Fruit fly (Drosophila melanogaster): ENCODE data around the gene CG14089.
A peak's percentile ranks its signal among the peaks of the same experiment; 100 is the strongest.

Gene CG14089

DNA sequence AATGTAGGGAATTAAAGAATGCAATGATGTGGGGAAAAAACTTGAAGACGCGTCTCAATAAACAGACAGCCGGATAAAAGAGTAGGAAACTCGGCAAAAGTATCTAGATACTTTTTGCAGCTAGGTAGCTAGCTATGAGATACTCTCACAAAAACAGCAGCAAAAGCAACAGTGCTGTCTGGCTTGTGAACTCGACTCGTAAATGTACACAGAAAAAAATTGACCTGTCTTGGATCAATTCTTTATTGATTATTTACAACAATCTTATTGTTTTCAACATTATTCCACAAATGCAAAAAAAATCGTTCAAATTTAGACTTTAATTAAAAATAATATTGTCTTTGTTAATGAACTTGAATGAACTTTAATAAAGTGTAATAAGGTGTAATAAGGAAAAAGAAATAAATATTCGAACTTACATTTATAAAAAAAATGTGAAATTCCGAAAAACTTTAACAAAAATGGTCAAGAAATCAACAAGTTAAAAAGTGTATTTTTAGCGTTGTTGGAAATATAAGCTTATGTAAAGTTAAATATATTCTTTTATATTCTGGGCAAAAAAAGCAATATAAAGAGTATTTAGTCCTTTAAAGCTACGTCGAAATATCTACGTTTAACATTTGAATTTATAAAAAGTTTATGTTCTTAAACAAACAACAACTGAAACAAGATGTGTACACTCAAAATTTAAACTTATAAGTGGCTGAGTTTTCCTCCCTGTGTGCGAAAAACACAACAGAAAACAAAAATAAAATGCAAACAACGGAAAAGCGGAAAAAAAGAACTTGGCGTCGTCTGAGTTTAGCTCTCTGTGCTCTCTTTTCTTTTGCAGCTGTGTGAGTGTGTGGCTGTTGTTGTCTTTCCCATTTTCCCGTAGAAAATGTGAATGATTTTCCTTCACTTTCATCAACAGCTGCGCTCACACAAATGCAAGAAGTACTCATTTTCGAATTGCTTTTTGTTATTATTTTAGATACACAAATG is 46.5 kb downstream of the CG14089 start (continued):
- TF ChIP-seq CG10654 (GFP tag; optimal IDR thresholded peaks at IDR 0.05): no peak
- no peak for TF ChIP-seq trh (GFP tag; optimal IDR thresholded peaks at IDR 0.05)
- no peak for TF ChIP-seq CG15514 (GFP tag; optimal IDR thresholded peaks at IDR 0.05)
- 0 out of 3 replicates have a peak, but pooled peaks have one; percentile 8 for TF ChIP-seq CG11695 (GFP tag; IDR thresholded peaks at IDR 0.05)
- TF ChIP-seq ap (GFP tag; IDR thresholded peaks at IDR 0.05): no peak
- TF ChIP-seq ATbp (GFP tag; optimal IDR thresholded peaks at IDR 0.05): no peak
- TF ChIP-seq CG7556 (GFP tag; optimal IDR thresholded peaks at IDR 0.05): peak; percentile 31
- TF ChIP-seq slbo (GFP tag; IDR thresholded peaks at IDR 0.05): no peak
- TF ChIP-seq Camta (GFP tag; optimal IDR thresholded peaks at IDR 0.05): no peak
- no peak for TF ChIP-seq stc (GFP tag; IDR thresholded peaks at IDR 0.05)
- no peak for TF ChIP-seq jigr1 (GFP tag; IDR thresholded peaks at IDR 0.05)
- no peak for TF ChIP-seq E2f1 (GFP tag; IDR thresholded peaks at IDR 0.05)
- TF ChIP-seq lov (optimal IDR thresholded peaks at IDR 0.05): no peak
- no peak for TF ChIP-seq lov (GFP tag; IDR thresholded peaks at IDR 0.05)
- no peak for TF ChIP-seq Fer1 (GFP tag; optimal IDR thresholded peaks at IDR 0.05)
- no peak for TF ChIP-seq CG31224 (GFP tag; IDR thresholded peaks at IDR 0.05)
- TF ChIP-seq CG6175 (GFP tag; IDR thresholded peaks at IDR 0.05): no peak
- no peak for TF ChIP-seq gce (GFP tag; IDR thresholded peaks at IDR 0.05)
- TF ChIP-seq Antp (GFP tag; optimal IDR thresholded peaks at IDR 0.05): no peak
- no peak for TF ChIP-seq CHES-1-like (GFP tag; optimal IDR thresholded peaks at IDR 0.05)
- no peak for TF ChIP-seq CG10147 (GFP tag; optimal IDR thresholded peaks at IDR 0.05)
- TF ChIP-seq nmo (GFP tag; optimal IDR thresholded peaks at IDR 0.05): peak; percentile 22
- no peak for TF ChIP-seq fru (optimal IDR thresholded peaks at IDR 0.05)
- TF ChIP-seq CG12104 (GFP tag; optimal IDR thresholded peaks at IDR 0.05): no peak
- no peak for TF ChIP-seq odd (GFP tag; optimal IDR thresholded peaks at IDR 0.05)
- TF ChIP-seq seq (GFP tag; IDR thresholded peaks at IDR 0.05): no peak
- no peak for TF ChIP-seq YL-1 (GFP tag; optimal IDR thresholded peaks at IDR 0.05)
- no peak for TF ChIP-seq chm (GFP tag; IDR thresholded peaks at IDR 0.05)
- TF ChIP-seq Hand (GFP tag; optimal IDR thresholded peaks at IDR 0.05): no peak
- no peak for TF ChIP-seq CG13287 (GFP tag; IDR thresholded peaks at IDR 0.05; ENCODE audit: partially characterized antibody)
- TF ChIP-seq Nf-YA (GFP tag; IDR thresholded peaks at IDR 0.05): no peak
- no peak for TF ChIP-seq CG12071 (GFP tag; optimal IDR thresholded peaks at IDR 0.05)
- no peak for TF ChIP-seq CG3995 (GFP tag; optimal IDR thresholded peaks at IDR 0.05)
- no peak for TF ChIP-seq CG32772 (GFP tag; IDR thresholded peaks at IDR 0.05)
- TF ChIP-seq CG7786 (GFP tag; optimal IDR thresholded peaks at IDR 0.05): no peak
- no peak for TF ChIP-seq gro (GFP tag; optimal IDR thresholded peaks at IDR 0.05)
- TF ChIP-seq tx (GFP tag; optimal IDR thresholded peaks at IDR 0.05): no peak
- no peak for TF ChIP-seq CrebB (tag; optimal IDR thresholded peaks at IDR 0.05)
- no peak for TF ChIP-seq MTF-1 (GFP tag; optimal IDR thresholded peaks at IDR 0.05; ENCODE audit: borderline replicate concordance)
- TF ChIP-seq CG7271 (tag; optimal IDR thresholded peaks at IDR 0.05): no peak
- no peak for TF ChIP-seq fd64A (GFP tag; optimal IDR thresholded peaks at IDR 0.05)
- TF ChIP-seq CG3065 (GFP tag; optimal IDR thresholded peaks at IDR 0.05): no peak
- TF ChIP-seq CG10431 (GFP tag; optimal IDR thresholded peaks at IDR 0.05): no peak
- TF ChIP-seq sisA (GFP tag; IDR thresholded peaks at IDR 0.05): no peak
- no peak for TF ChIP-seq pfk (GFP tag; optimal IDR thresholded peaks at IDR 0.05)
- TF ChIP-seq twi (tag; optimal IDR thresholded peaks at IDR 0.05): no peak
- peak in 1 of 2 experiments; percentile 12 for TF ChIP-seq Hr51 (GFP tag; optimal IDR thresholded peaks at IDR 0.05)
- TF ChIP-seq CG4707 (GFP tag; optimal IDR thresholded peaks at IDR 0.05): no peak
- TF ChIP-seq Oaz (GFP tag; IDR thresholded peaks at IDR 0.05): no peak
- no peak for TF ChIP-seq trem (tag; optimal IDR thresholded peaks at IDR 0.05)
